Fruit fly (Drosophila melanogaster): ENCODE data around the gene CG6576.
A peak's percentile ranks its signal among the peaks of the same experiment; 100 is the strongest.

Gene CG6576

dm6 chr3L:8751262-8751661, 4.5 kb upstream of the CG6576 start (continued):
- no peak for TF ChIP-seq lbe (GFP tag; optimal IDR thresholded peaks at IDR 0.05)
- peak; percentile 54 for TF ChIP-seq Hr3 (GFP tag; optimal IDR thresholded peaks at IDR 0.05)
- TF ChIP-seq bowl (GFP tag; IDR thresholded peaks at IDR 0.05): no peak
- TF ChIP-seq caup (GFP tag; optimal IDR thresholded peaks at IDR 0.05; ENCODE audit: severe bottlenecking): no peak
- TF ChIP-seq yki (optimal IDR thresholded peaks at IDR 0.05): no peak
- TF ChIP-seq CG10654 (GFP tag; optimal IDR thresholded peaks at IDR 0.05): no peak
- no peak for TF ChIP-seq br (optimal IDR thresholded peaks at IDR 0.05)
- peak; percentile 25 for TF ChIP-seq scrt (GFP tag; optimal IDR thresholded peaks at IDR 0.05)
- TF ChIP-seq HLH54F (GFP tag; optimal IDR thresholded peaks at IDR 0.05): no peak
- TF ChIP-seq HHEX (GFP tag; optimal IDR thresholded peaks at IDR 0.05): peak; percentile 44
- TF ChIP-seq ato (GFP tag; IDR thresholded peaks at IDR 0.05; ENCODE audit: partially characterized antibody): no peak
- peak; percentile 59 for TF ChIP-seq tgo (GFP tag; IDR thresholded peaks at IDR 0.05)
- no peak for TF ChIP-seq kay (GFP tag; optimal IDR thresholded peaks at IDR 0.05)
- TF ChIP-seq CG17568 (GFP tag; optimal IDR thresholded peaks at IDR 0.05): no peak
- peak; percentile 41 for TF ChIP-seq jumu (GFP tag; optimal IDR thresholded peaks at IDR 0.05)
- no peak for TF ChIP-seq mam (GFP tag; optimal IDR thresholded peaks at IDR 0.05)
- TF ChIP-seq aop (GFP tag; IDR thresholded peaks at IDR 0.05): no peak
- TF ChIP-seq Sry-β (GFP tag; optimal IDR thresholded peaks at IDR 0.05): no peak
- TF ChIP-seq E2f2 (GFP tag; IDR thresholded peaks at IDR 0.05): 0 out of 2 replicates have a peak, but pooled peaks have one; percentile 13
- peak; percentile 41 for TF ChIP-seq CG12659 (GFP tag; optimal IDR thresholded peaks at IDR 0.05)
- no peak for TF ChIP-seq Trl (optimal IDR thresholded peaks at IDR 0.05)
- no peak for TF ChIP-seq Trl (GFP tag; optimal IDR thresholded peaks at IDR 0.05)
- no peak for TF ChIP-seq zfh2 (GFP tag; optimal IDR thresholded peaks at IDR 0.05)
- TF ChIP-seq CG12769 (tag; optimal IDR thresholded peaks at IDR 0.05): no peak
- TF ChIP-seq zen (tag; optimal IDR thresholded peaks at IDR 0.05): no peak
- no peak for TF ChIP-seq pita (GFP tag; optimal IDR thresholded peaks at IDR 0.05)
- no peak for TF ChIP-seq CG14667 (GFP tag; IDR thresholded peaks at IDR 0.05)
- peak; percentile 2 for TF ChIP-seq ERR (GFP tag; optimal IDR thresholded peaks at IDR 0.05)
- TF ChIP-seq kni (GFP tag; optimal IDR thresholded peaks at IDR 0.05): no peak
- no peak for TF ChIP-seq Dfd (GFP tag; optimal IDR thresholded peaks at IDR 0.05)
- peak; percentile 23 for TF ChIP-seq CG8944 (GFP tag; optimal IDR thresholded peaks at IDR 0.05)
- TF ChIP-seq lab (GFP tag; optimal IDR thresholded peaks at IDR 0.05): peak; percentile 54
- no peak for TF ChIP-seq Hand (GFP tag; optimal IDR thresholded peaks at IDR 0.05)
- no peak for TF ChIP-seq dm (GFP tag; optimal IDR thresholded peaks at IDR 0.05)
- no peak for TF ChIP-seq Lpt (GFP tag; optimal IDR thresholded peaks at IDR 0.05)
- peak; percentile 71 for TF ChIP-seq Blimp-1 (GFP tag; optimal IDR thresholded peaks at IDR 0.05)
- TF ChIP-seq CG3065 (GFP tag; optimal IDR thresholded peaks at IDR 0.05): no peak
- peak in 1 of 2 experiments; percentile 39 for TF ChIP-seq chif (GFP tag; optimal IDR thresholded peaks at IDR 0.05)
- no peak for TF ChIP-seq CG17802 (tag; optimal IDR thresholded peaks at IDR 0.05)
- TF ChIP-seq shn (GFP tag; optimal IDR thresholded peaks at IDR 0.05): no peak
- no peak for TF ChIP-seq Vsx1 (GFP tag; optimal IDR thresholded peaks at IDR 0.05)
- TF ChIP-seq CG14710 (tag; optimal IDR thresholded peaks at IDR 0.05): peak; percentile 21
- no peak for TF ChIP-seq slou (GFP tag; optimal IDR thresholded peaks at IDR 0.05)
- no peak for TF ChIP-seq ro (GFP tag; IDR thresholded peaks at IDR 0.05)
- TF ChIP-seq h (optimal IDR thresholded peaks at IDR 0.05): no peak
- TF ChIP-seq HLH3B (GFP tag; IDR thresholded peaks at IDR 0.05): peak; percentile 65
- no peak for TF ChIP-seq repo (GFP tag; optimal IDR thresholded peaks at IDR 0.05)
- no peak for TF ChIP-seq CG11398 (GFP tag; optimal IDR thresholded peaks at IDR 0.05)
- peak; percentile 53 for TF ChIP-seq CoRest (tag; optimal IDR thresholded peaks at IDR 0.05)
- peak; percentile 56 for TF ChIP-seq CG2712 (tag; optimal IDR thresholded peaks at IDR 0.05)
- no peak for TF ChIP-seq CG4854 (GFP tag; optimal IDR thresholded peaks at IDR 0.05)
- TF ChIP-seq Dp (GFP tag; optimal IDR thresholded peaks at IDR 0.05): no peak
- no peak for TF ChIP-seq CG8478 (optimal IDR thresholded peaks at IDR 0.05)
